Fruit fly (Drosophila melanogaster) whole organism, prepupa: ENCODE data around the gene CG6928.

Source experiments
- CG10669 ChIP-seq: fragments of 200-800 bp; sonication (Bioruptor generic); optimal IDR thresholded peaks from 3 replicates; lab custom pipeline; 2018; ENCODE audit warnings: missing biosample characterization, mild to moderate bottlenecking, missing genetic modification characterization, moderate library complexity
- CG11294 ChIP-seq: fragments of 200-800 bp; sonication (Bioruptor generic); IDR thresholded peaks from 2 replicates; pipeline ENCODE4 v1.3.6; 2022; ENCODE audit warnings: missing biosample characterization, missing genetic modification characterization
- CG11762 ChIP-seq: fragments of 200-800 bp; sonication (Bioruptor generic); optimal IDR thresholded peaks from 3 replicates; lab custom pipeline; 2016; ENCODE audit warnings: missing biosample characterization, missing genetic modification characterization; ENCODE audit not compliant: insufficient read depth
- CG11902 ChIP-seq: fragments of 200-800 bp; sonication (Bioruptor generic); optimal IDR thresholded peaks from 3 replicates; lab custom pipeline; 2016; ENCODE audit warnings: missing biosample characterization, missing genetic modification characterization
- CG15336 ChIP-seq: fragments of 200-800 bp; sonication (Bioruptor generic); IDR thresholded peaks from 2 replicates; pipeline ENCODE4 v1.3.6; 2022; ENCODE audit warnings: missing biosample characterization, missing genetic modification characterization
- CG1621 ChIP-seq: fragments of 200-800 bp; sonication (Bioruptor generic); optimal IDR thresholded peaks from 3 replicates; lab custom pipeline; 2018; ENCODE audit warnings: missing biosample characterization, mild to moderate bottlenecking, missing genetic modification characterization
- CG16779 ChIP-seq: fragments of 200-800 bp; sonication (Bioruptor generic); optimal IDR thresholded peaks from 3 replicates; lab custom pipeline; 2017; ENCODE audit warnings: missing biosample characterization, mild to moderate bottlenecking, missing genetic modification characterization
- CG3032 ChIP-seq: fragments of 200-800 bp; optimal IDR thresholded peaks from 2 replicates; lab custom pipeline; 2019; ENCODE audit warnings: missing biosample characterization, mild to moderate bottlenecking, missing genetic modification characterization, moderate library complexity
- CG32006 ChIP-seq: fragments of 200-800 bp; sonication (Bioruptor generic); optimal IDR thresholded peaks from 3 replicates; lab custom pipeline; 2017; ENCODE audit warnings: missing biosample characterization, mild to moderate bottlenecking, missing genetic modification characterization
- CG34406 ChIP-seq: fragments of 200-800 bp; sonication (Bioruptor generic); optimal IDR thresholded peaks from 3 replicates; lab custom pipeline; 2016; ENCODE audit warnings: missing biosample characterization, missing genetic modification characterization
- CG3919 ChIP-seq: fragments of 200-800 bp; sonication (Bioruptor generic); optimal IDR thresholded peaks from 3 replicates; lab custom pipeline; 2016; ENCODE audit warnings: missing biosample characterization, missing genetic modification characterization
- CG4318 ChIP-seq: fragments of 200-800 bp; sonication (Bioruptor generic); optimal IDR thresholded peaks from 3 replicates; lab custom pipeline; 2017; ENCODE audit warnings: missing biosample characterization, mild to moderate bottlenecking, missing genetic modification characterization
- CG6276 ChIP-seq: fragments of 200-800 bp; sonication (Bioruptor generic); optimal IDR thresholded peaks from 2 replicates; lab custom pipeline; 2017; ENCODE audit warnings: missing biosample characterization, mild to moderate bottlenecking, missing genetic modification characterization
- CG6792 ChIP-seq: fragments of 200-800 bp; sonication (Bioruptor generic); optimal IDR thresholded peaks from 3 replicates; lab custom pipeline; 2016; ENCODE audit warnings: missing biosample characterization, missing genetic modification characterization
- CG6808 ChIP-seq: fragments of 200-800 bp; sonication (Bioruptor generic); optimal IDR thresholded peaks from 3 replicates; lab custom pipeline; 2017; ENCODE audit warnings: missing biosample characterization, missing genetic modification characterization, mild to moderate bottlenecking, moderate library complexity, missing genetic modification reagents
- CG6854 ChIP-seq: fragments of 200-800 bp; sonication (Bioruptor generic); optimal IDR thresholded peaks from 2 replicates; lab custom pipeline; 2017; ENCODE audit warnings: missing biosample characterization, mild to moderate bottlenecking, missing genetic modification characterization
- CG7368 ChIP-seq: fragments of 200-800 bp; sonication (Bioruptor generic); optimal IDR thresholded peaks from 3 replicates; lab custom pipeline; 2016; ENCODE audit warnings: missing biosample characterization, missing genetic modification characterization
- CG8319 ChIP-seq: fragments of 200-800 bp; sonication (Bioruptor generic); optimal IDR thresholded peaks from 3 replicates; lab custom pipeline; 2016; ENCODE audit warnings: missing biosample characterization, missing genetic modification characterization
- CG8632 ChIP-seq: fragments of 200-800 bp; sonication (Bioruptor generic); optimal IDR thresholded peaks from 3 replicates; lab custom pipeline; 2016; ENCODE audit warnings: missing biosample characterization, missing genetic modification characterization
- Eip75B ChIP-seq: fragments of 200-800 bp; sonication (Bioruptor generic); optimal IDR thresholded peaks from 3 replicates; lab custom pipeline; 2016; ENCODE audit warnings: missing biosample characterization, missing genetic modification characterization
- Eip78C ChIP-seq: fragments of 200-800 bp; sonication (Bioruptor generic); peaks from one replicate; lab custom pipeline; 2016; ENCODE audit warnings: missing biosample characterization, missing genetic modification characterization
- Eip93F ChIP-seq: fragments of 200-800 bp; sonication (Bioruptor generic); optimal IDR thresholded peaks from 2 replicates; lab custom pipeline; 2016; ENCODE audit warnings: missing biosample characterization, mild to moderate bottlenecking, missing genetic modification characterization
- Ets21C ChIP-seq: fragments of 200-800 bp; sonication (Bioruptor generic); optimal IDR thresholded peaks from 3 replicates; lab custom pipeline; 2016; ENCODE audit warnings: missing biosample characterization, missing genetic modification characterization
- Ets96B ChIP-seq: fragments of 200-800 bp; optimal IDR thresholded peaks from 2 replicates; lab custom pipeline; 2019; ENCODE audit warnings: missing biosample characterization, mild to moderate bottlenecking, missing genetic modification characterization, moderate library complexity
- Hr38 ChIP-seq: sonication (Bioruptor generic); optimal IDR thresholded peaks from 2 replicates; lab custom pipeline; 2016; ENCODE audit warnings: missing biosample characterization, missing genetic modification characterization
- Hr4 ChIP-seq: fragments of 200-800 bp; sonication (Bioruptor generic); optimal IDR thresholded peaks from 3 replicates; lab custom pipeline; 2016; ENCODE audit warnings: missing biosample characterization, missing genetic modification characterization
- Lpt ChIP-seq: fragments of 200-800 bp; sonication (Bioruptor generic); optimal IDR thresholded peaks from 3 replicates; lab custom pipeline; 2016; ENCODE audit warnings: missing biosample characterization, missing genetic modification characterization
- Met ChIP-seq: fragments of 200-800 bp; sonication (Bioruptor generic); optimal IDR thresholded peaks from 3 replicates; lab custom pipeline; 2016; ENCODE audit warnings: missing biosample characterization, missing genetic modification characterization
- OdsH ChIP-seq: fragments of 200-800 bp; sonication (Bioruptor generic); optimal IDR thresholded peaks from 3 replicates; lab custom pipeline; 2016; ENCODE audit warnings: missing biosample characterization, missing genetic modification characterization
- Smox ChIP-seq: fragments of 200-800 bp; sonication (Bioruptor generic); optimal IDR thresholded peaks from 3 replicates; lab custom pipeline; 2016; ENCODE audit warnings: missing biosample characterization, missing genetic modification characterization
- Sox102F ChIP-seq: fragments of 200-800 bp; sonication (Bioruptor generic); optimal IDR thresholded peaks from 2 replicates; lab custom pipeline; 2016; ENCODE audit warnings: missing biosample characterization, mild to moderate bottlenecking, missing genetic modification characterization
- Sox15 ChIP-seq: fragments of 200-800 bp; sonication (Bioruptor generic); optimal IDR thresholded peaks from 3 replicates; lab custom pipeline; 2016; ENCODE audit warnings: missing biosample characterization, missing genetic modification characterization
- achi ChIP-seq: fragments of 200-800 bp; sonication (Bioruptor generic); optimal IDR thresholded peaks from 3 replicates; lab custom pipeline; 2016; ENCODE audit warnings: missing biosample characterization, missing genetic modification characterization
- acj6 ChIP-seq: fragments of 200-800 bp; sonication (Bioruptor generic); optimal IDR thresholded peaks from 3 replicates; lab custom pipeline; 2016; ENCODE audit warnings: missing biosample characterization, missing genetic modification characterization
- dsx ChIP-seq: fragments of 200-800 bp; optimal IDR thresholded peaks from 3 replicates; lab custom pipeline; 2019; ENCODE audit warnings: missing biosample characterization, mild to moderate bottlenecking, missing genetic modification characterization, moderate library complexity; ENCODE audit not compliant: poor library complexity, severe bottlenecking
- esn ChIP-seq: fragments of 200-800 bp; sonication (Bioruptor generic); optimal IDR thresholded peaks from 2 replicates; lab custom pipeline; 2016; ENCODE audit warnings: missing biosample characterization, mild to moderate bottlenecking, missing genetic modification characterization, moderate library complexity
- fd59A ChIP-seq: fragments of 200-800 bp; sonication (Bioruptor generic); optimal IDR thresholded peaks from 2 replicates; lab custom pipeline; 2017; ENCODE audit warnings: missing biosample characterization, mild to moderate bottlenecking, missing genetic modification characterization, missing genetic modification reagents
- fd85E ChIP-seq: fragments of 200-800 bp; sonication (Bioruptor generic); optimal IDR thresholded peaks from 3 replicates; lab custom pipeline; 2016; ENCODE audit warnings: missing biosample characterization, missing genetic modification characterization
- fkh ChIP-seq: fragments of 200-800 bp; sonication (Bioruptor generic); optimal IDR thresholded peaks from 3 replicates; lab custom pipeline; 2017; ENCODE audit warnings: missing biosample characterization, mild to moderate bottlenecking, missing genetic modification characterization, moderate library complexity
- lz ChIP-seq: fragments of 200-800 bp; sonication (Bioruptor generic); optimal IDR thresholded peaks from 3 replicates; lab custom pipeline; 2016; ENCODE audit warnings: missing biosample characterization, missing genetic modification characterization
- net ChIP-seq: fragments of 200-800 bp; sonication (Bioruptor generic); optimal IDR thresholded peaks from 3 replicates; lab custom pipeline; 2016; ENCODE audit warnings: missing biosample characterization, missing genetic modification characterization
- pdm3 ChIP-seq: fragments of 200-800 bp; sonication (Bioruptor generic); optimal IDR thresholded peaks from 3 replicates; lab custom pipeline; 2016; ENCODE audit warnings: missing biosample characterization, missing genetic modification characterization
- salr ChIP-seq, 2 experiments: fragments of 200-800 bp; sonication (Bioruptor generic); optimal IDR thresholded peaks; 3 replicates each; lab custom pipeline; 2016 to 2018; ENCODE audit warnings: missing biosample characterization in 2 of 2, missing genetic modification characterization in 2 of 2, mild to moderate bottlenecking in 1 of 2
- spab ChIP-seq: fragments of 200-800 bp; sonication (Bioruptor generic); optimal IDR thresholded peaks from 2 replicates; lab custom pipeline; 2017; ENCODE audit warnings: missing biosample characterization, mild to moderate bottlenecking, missing genetic modification characterization, missing genetic modification reagents
- ss ChIP-seq, 2 experiments: fragments of 200-800 bp; sonication (Bioruptor generic); optimal IDR thresholded peaks; 2 replicates in 1 of 2; 3 replicates in 1 of 2; lab custom pipeline; 2017 to 2018; ENCODE audit warnings: mild to moderate bottlenecking in 2 of 2, missing biosample characterization in 2 of 2, missing genetic modification characterization in 2 of 2, moderate library complexity in 1 of 2
- svp ChIP-seq: fragments of 200-800 bp; sonication (Bioruptor generic); peaks from one replicate; lab custom pipeline; 2016; ENCODE audit warnings: missing biosample characterization, missing genetic modification characterization
- topi ChIP-seq: fragments of 200-800 bp; sonication (Bioruptor generic); optimal IDR thresholded peaks from 3 replicates; lab custom pipeline; 2016; ENCODE audit warnings: missing biosample characterization, missing genetic modification characterization
- vri ChIP-seq: fragments of 200-800 bp; sonication (Bioruptor generic); optimal IDR thresholded peaks from 3 replicates; lab custom pipeline; 2016; ENCODE audit warnings: missing biosample characterization, mild to moderate bottlenecking, missing genetic modification characterization

CG6928 gene

DNA sequence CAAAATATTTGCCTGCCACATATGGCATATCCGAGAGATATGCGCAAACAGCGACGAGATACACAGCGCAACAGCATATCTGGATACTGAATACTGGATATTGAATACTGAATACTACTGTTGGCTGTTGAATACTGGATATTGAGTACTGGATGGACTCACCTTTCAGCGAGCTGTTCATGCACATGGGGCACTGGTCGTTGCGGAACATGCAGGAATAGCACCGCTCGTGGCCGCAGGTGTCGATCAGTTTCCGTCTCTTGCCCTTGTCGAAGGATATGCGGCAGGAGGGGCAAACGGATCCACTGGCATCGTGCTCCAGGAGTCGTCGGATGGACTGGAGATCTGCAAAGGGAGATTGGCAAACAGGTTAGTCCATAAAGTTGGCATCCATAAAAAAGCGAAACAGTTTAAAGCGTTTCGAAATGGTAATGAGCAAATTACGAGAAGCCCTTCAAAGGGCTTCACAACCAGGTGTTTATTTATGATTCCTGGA lies 25.6 kb downstream of the CG6928 start (continued):
- TF ChIP-seq CG6276 (no peak), esn (no peak), CG34406 (GFP tag; lab: Kevin White, UChicago) (no peak), Sox102F (GFP tag; lab: Kevin White, UChicago) (no peak), CG3919 (no peak), lz (GFP tag; lab: Kevin White, UChicago) (no peak), Smox (GFP tag; lab: Kevin White, UChicago) (no peak), CG15336 (GFP tag; lab: Robert Waterston, UW) (no peak), Eip75B (GFP tag; lab: Kevin White, UChicago) (no peak), Hr38 (GFP tag; lab: Kevin White, UChicago) (no peak), achi (GFP tag; lab: Kevin White, UChicago) (no peak), Hr4 (no peak), Eip93F (GFP tag; lab: Kevin White, UChicago) (no peak), vri (no peak), CG16779 (no peak)

dm6 chr3L:12030521-12030920 lies 27.6 kb downstream of the CG6928 start:
- TF ChIP-seq CG11294: no peak
- TF ChIP-seq Eip75B (GFP tag; lab: Kevin White, UChicago): peak; percentile 51
- peak; percentile 46 for TF ChIP-seq CG1621 (tag; lab: Kevin White, UChicago)
- no peak for TF ChIP-seq Hr38 (GFP tag; lab: Kevin White, UChicago)
- TF ChIP-seq CG34406 (GFP tag; lab: Kevin White, UChicago): peak; percentile 29
- no peak for TF ChIP-seq CG16779
- peak; percentile 58 for TF ChIP-seq spab (GFP tag; lab: Kevin White, UChicago)
- TF ChIP-seq Hr4: peak; percentile 41
- no peak for TF ChIP-seq Sox15 (GFP tag; lab: Kevin White, UChicago)
- peak; percentile 72 for TF ChIP-seq CG3032 (tag; lab: Kevin White, UChicago)
- peak; percentile 84 for TF ChIP-seq CG10669 (GFP tag; lab: Kevin White, UChicago)
- TF ChIP-seq fd85E: no peak
- no peak for TF ChIP-seq dsx (GFP tag; lab: Kevin White, UChicago)
- peak; percentile 27 for TF ChIP-seq CG6792 (GFP tag; lab: Kevin White, UChicago)
- peak; percentile 42 for TF ChIP-seq esn
- peak; percentile 15 for TF ChIP-seq lz (GFP tag; lab: Kevin White, UChicago)
- TF ChIP-seq OdsH (GFP tag; lab: Kevin White, UChicago): peak; percentile 62
- TF ChIP-seq Ets96B: peak; percentile 77
- peak; percentile 55 for TF ChIP-seq CG11902 (GFP tag; lab: Kevin White, UChicago)
- TF ChIP-seq Met (GFP tag; lab: Kevin White, UChicago): peak; percentile 54
- TF ChIP-seq salr (GFP tag; optimal IDR thresholded peaks at IDR 0.05; lab: Kevin White, UChicago): peak; percentile 19 to 36
- peak; percentile 18 for TF ChIP-seq CG4318 (GFP tag; lab: Kevin White, UChicago)
- TF ChIP-seq pdm3 (GFP tag; lab: Kevin White, UChicago): peak; percentile 54
- peak; percentile 56 for TF ChIP-seq achi (GFP tag; lab: Kevin White, UChicago)
- peak; percentile 65 for TF ChIP-seq topi (GFP tag; lab: Kevin White, UChicago)
- TF ChIP-seq vri: no peak
- TF ChIP-seq Ets21C: no peak
- TF ChIP-seq Smox (GFP tag; lab: Kevin White, UChicago): no peak
- peak; percentile 70 for TF ChIP-seq CG15336 (GFP tag; lab: Robert Waterston, UW)
- TF ChIP-seq CG11762 (GFP tag; lab: Kevin White, UChicago): peak; percentile 65
- peak; percentile 45 for TF ChIP-seq CG8632 (GFP tag; lab: Kevin White, UChicago)
- TF ChIP-seq CG6276: peak; percentile 49
- peak; percentile 57 for TF ChIP-seq acj6 (GFP tag; lab: Kevin White, UChicago)
- TF ChIP-seq Lpt (GFP tag; lab: Kevin White, UChicago): peak; percentile 66
- peak; percentile 48 for TF ChIP-seq CG8319 (GFP tag; lab: Kevin White, UChicago)
- TF ChIP-seq CG32006 (GFP tag; lab: Kevin White, UChicago): peak; percentile 69
- no peak for TF ChIP-seq svp (GFP tag; lab: Kevin White, UChicago)
- no peak for TF ChIP-seq ss (GFP tag; optimal IDR thresholded peaks at IDR 0.05; lab: Kevin White, UChicago)
- peak; percentile 58 for TF ChIP-seq CG6808 (GFP tag; lab: Kevin White, UChicago)
- no peak for TF ChIP-seq CG6854
- peak; percentile 80 for TF ChIP-seq Eip78C
- TF ChIP-seq fkh: no peak
- peak; percentile 64 for TF ChIP-seq CG7368 (GFP tag; lab: Kevin White, UChicago)
- TF ChIP-seq fd59A: peak; percentile 46
- TF ChIP-seq net (GFP tag; lab: Kevin White, UChicago): peak; percentile 51
